Worm (Caenorhabditis elegans) whole organism, young adult: Measurements from ENCODE around the gene F52E4.5.

Source experiments
- C17E4.6 ChIP-seq: fragments of 200-800 bp; sonication (Bioruptor generic); IDR thresholded peaks from 2 replicates; pipeline ENCODE4 v1.3.6; 2022; ENCODE audit warnings: missing genetic modification reagents, missing genetic modification characterization, missing compliant biosample characterization
- D2030.7 ChIP-seq: fragments of 200-800 bp; sonication (Bioruptor generic); IDR thresholded peaks from 2 replicates; pipeline ENCODE4 v1.3.6; 2022; ENCODE audit warnings: missing genetic modification reagents, missing genetic modification characterization, missing compliant biosample characterization
- F33H1.4 ChIP-seq: fragments of 200-800 bp; sonication (Bioruptor generic); IDR thresholded peaks from 2 replicates; pipeline ENCODE4 v1.3.6; 2022; ENCODE audit warnings: missing genetic modification reagents, missing genetic modification characterization, missing compliant biosample characterization
- F39B2.1 ChIP-seq: fragments of 200-800 bp; sonication (Bioruptor generic); IDR thresholded peaks from 2 replicates; pipeline ENCODE4 v1.3.6; 2022; ENCODE audit warnings: missing genetic modification reagents, missing genetic modification characterization, missing compliant biosample characterization
- F49E8.2 ChIP-seq: sonication (generic microtip); optimal IDR thresholded peaks from 3 replicates; lab custom pipeline; 2017; ENCODE audit warnings: missing genetic modification characterization, mild to moderate bottlenecking, missing compliant biosample characterization, antibody characterized with exemption, moderate library complexity; ENCODE audit not compliant: insufficient read depth
- F57A8.1 ChIP-seq: fragments of 200-800 bp; sonication (Bioruptor generic); optimal IDR thresholded peaks from 2 replicates; lab custom pipeline; 2018; ENCODE audit warnings: mild to moderate bottlenecking, missing genetic modification characterization, moderate library complexity, missing compliant biosample characterization
- K11D2.4 ChIP-seq: fragments of 200-800 bp; sonication (Bioruptor generic); IDR thresholded peaks from 2 replicates; pipeline ENCODE4 v1.3.6; 2022; ENCODE audit warnings: missing genetic modification reagents, missing genetic modification characterization, missing compliant biosample characterization
- Y53G8AR.9 ChIP-seq: fragments of 200-800 bp; sonication (Bioruptor generic); conservative IDR thresholded peaks from 2 replicates; pipeline ENCODE4 v1.3.6; 2022; ENCODE audit warnings: missing genetic modification reagents, missing genetic modification characterization, missing compliant biosample characterization
- Y67H2A.10 ChIP-seq: fragments of 200-800 bp; sonication (Bioruptor generic); conservative IDR thresholded peaks from 2 replicates; pipeline ENCODE4 v1.3.6; 2022; ENCODE audit warnings: missing genetic modification reagents, missing genetic modification characterization, missing compliant biosample characterization
- Y95B8A.8 ChIP-seq: fragments of 200-800 bp; sonication (Bioruptor generic); IDR thresholded peaks from 2 replicates; pipeline ENCODE4 v1.3.6; 2022; ENCODE audit warnings: missing genetic modification reagents, missing genetic modification characterization, missing compliant biosample characterization
- ama-1 ChIP-seq, 3 experiments: fragments of 150-350 bp in 1 of 3; sonication (generic microtip) in 2 of 3; optimal IDR thresholded peaks; 2 replicates each; lab custom pipeline; 2014 to 2018; ENCODE audit warnings: missing biosample characterization in 2 of 3, missing genetic modification characterization in 2 of 3, missing genetic modification reagents in 2 of 3
- attf-3 ChIP-seq: fragments of 200-800 bp; sonication (Bioruptor generic); conservative IDR thresholded peaks from 2 replicates; pipeline ENCODE4 v1.3.6; 2022; ENCODE audit warnings: missing genetic modification reagents, missing genetic modification characterization, missing compliant biosample characterization
- bed-1 ChIP-seq: fragments of 200-800 bp; sonication (Bioruptor generic); IDR thresholded peaks from 2 replicates; pipeline ENCODE4 v1.3.6; 2022; ENCODE audit warnings: missing genetic modification reagents, missing genetic modification characterization, missing compliant biosample characterization
- cebp-1 ChIP-seq, 2 experiments: fragments of 200-800 bp in 1 of 2; sonication (Bioruptor generic) in 1 of 2; sonication (generic microtip) in 1 of 2; IDR thresholded peaks in 1 of 2; optimal IDR thresholded peaks in 1 of 2; 2 replicates each; pipeline versions ENCODE4 v1.3.6 to Lab custom; 2017 to 2022; ENCODE audit warnings: missing compliant biosample characterization in 2 of 2, missing genetic modification characterization in 2 of 2, mild to moderate bottlenecking in 1 of 2, missing genetic modification reagents in 1 of 2, moderate library complexity in 1 of 2
- ceh-27 ChIP-seq: fragments of 200-800 bp; sonication (Bioruptor generic); optimal IDR thresholded peaks from 2 replicates; lab custom pipeline; 2018; ENCODE audit warnings: mild to moderate bottlenecking, missing genetic modification characterization, moderate library complexity, missing compliant biosample characterization
- ceh-58 ChIP-seq: fragments of 200-800 bp; sonication (Bioruptor generic); IDR thresholded peaks from 2 replicates; pipeline ENCODE4 v1.3.6; 2022; ENCODE audit warnings: missing genetic modification characterization, missing compliant biosample characterization
- dpff-1 ChIP-seq: sonication (generic microtip); optimal IDR thresholded peaks from 2 replicates; lab custom pipeline; 2017; ENCODE audit warnings: mild to moderate bottlenecking, missing genetic modification characterization, missing compliant biosample characterization
- efl-1 ChIP-seq: fragments of 150-350 bp; optimal IDR thresholded peaks from 2 replicates; lab custom pipeline; 2014; ENCODE audit warnings: missing biosample characterization, missing genetic modification reagents, missing genetic modification characterization
- egl-18 ChIP-seq: fragments of 200-800 bp; sonication (Bioruptor generic); IDR thresholded peaks from 2 replicates; pipeline ENCODE4 v1.3.6; 2022; ENCODE audit warnings: missing genetic modification reagents, missing genetic modification characterization, missing compliant biosample characterization
- egrh-3 ChIP-seq: fragments of 200-800 bp; sonication (Bioruptor generic); IDR thresholded peaks from 2 replicates; pipeline ENCODE4 v1.3.6; 2022; ENCODE audit warnings: missing genetic modification reagents, missing genetic modification characterization, missing compliant biosample characterization
- ets-4 ChIP-seq: fragments of 200-800 bp; sonication (Bioruptor generic); optimal IDR thresholded peaks from 2 replicates; lab custom pipeline; 2018; ENCODE audit warnings: mild to moderate bottlenecking, missing genetic modification characterization, missing compliant biosample characterization
- him-1 ChIP-seq: sonication (generic microtip); optimal IDR thresholded peaks from 2 replicates; lab custom pipeline; 2016; ENCODE audit warnings: missing genotype, missing genetic modification reagents, missing genetic modification characterization, missing compliant biosample characterization
- hlh-12 ChIP-seq: sonication (generic microtip); optimal IDR thresholded peaks from 2 replicates; lab custom pipeline; 2016; ENCODE audit warnings: missing genetic modification characterization, missing compliant biosample characterization
- lag-1 ChIP-seq: fragments of 200-800 bp; sonication (Bioruptor generic); IDR thresholded peaks from 2 replicates; pipeline ENCODE4 v1.3.6; 2022; ENCODE audit warnings: missing genetic modification reagents, missing genetic modification characterization, missing compliant biosample characterization
- let-607 ChIP-seq, 2 experiments: fragments of 200-800 bp in 1 of 2; sonication (Bioruptor generic) in 1 of 2; sonication (generic microtip) in 1 of 2; optimal IDR thresholded peaks; 2 replicates each; lab custom pipeline; 2016 to 2018; ENCODE audit warnings: mild to moderate bottlenecking in 2 of 2, missing compliant biosample characterization in 2 of 2, missing genetic modification characterization in 2 of 2, moderate library complexity in 2 of 2, missing genotype in 1 of 2
- lin-26 ChIP-seq: fragments of 200-800 bp; sonication (Bioruptor generic); IDR thresholded peaks from 2 replicates; pipeline ENCODE4 v1.3.6; 2022; ENCODE audit warnings: missing genetic modification reagents, missing genetic modification characterization, missing compliant biosample characterization
- lir-1 ChIP-seq: fragments of 200-800 bp; sonication (Bioruptor generic); conservative IDR thresholded peaks from 2 replicates; pipeline ENCODE4 v1.3.6; 2022; ENCODE audit warnings: missing genetic modification reagents, missing genetic modification characterization, missing compliant biosample characterization
- lsl-1 ChIP-seq: fragments of 200-800 bp; sonication (Bioruptor generic); optimal IDR thresholded peaks from 2 replicates; lab custom pipeline; 2018; ENCODE audit warnings: mild to moderate bottlenecking, missing genetic modification characterization, moderate library complexity, missing compliant biosample characterization
- madf-6 ChIP-seq: fragments of 200-800 bp; sonication (Bioruptor generic); IDR thresholded peaks from 2 replicates; pipeline ENCODE4 v1.3.6; 2022; ENCODE audit warnings: missing genetic modification reagents, missing genetic modification characterization, missing compliant biosample characterization
- madf-8 ChIP-seq: fragments of 200-800 bp; sonication (Bioruptor generic); conservative IDR thresholded peaks from 2 replicates; pipeline ENCODE4 v1.3.6; 2022; ENCODE audit warnings: missing genetic modification reagents, missing genetic modification characterization, missing compliant biosample characterization
- mcd-1 ChIP-seq: fragments of 200-800 bp; sonication (Bioruptor generic); IDR thresholded peaks from 2 replicates; pipeline ENCODE4 v1.3.6; 2022; ENCODE audit warnings: missing genetic modification reagents, missing genetic modification characterization, missing compliant biosample characterization
- mes-4 ChIP-seq: sonication (generic microtip); optimal IDR thresholded peaks from 2 replicates; lab custom pipeline; 2016; ENCODE audit warnings: missing genotype, missing genetic modification characterization, missing compliant biosample characterization
- nfya-1 ChIP-seq: sonication (generic microtip); optimal IDR thresholded peaks from 2 replicates; lab custom pipeline; 2017; ENCODE audit warnings: antibody characterized with exemption, missing compliant biosample characterization, missing genetic modification characterization, borderline replicate concordance; ENCODE audit not compliant: insufficient read depth
- nfyb-1 ChIP-seq: fragments of 200-800 bp; sonication (Bioruptor generic); IDR thresholded peaks from 2 replicates; pipeline ENCODE4 v1.3.6; 2022; ENCODE audit warnings: missing genetic modification reagents, missing genetic modification characterization, missing compliant biosample characterization
- pha-4 ChIP-seq: fragments of 150-350 bp; sonication (generic microtip); optimal IDR thresholded peaks from 2 replicates; lab custom pipeline; 2014; ENCODE audit warnings: missing biosample characterization, missing genetic modification reagents, missing genetic modification characterization
- repo-1 ChIP-seq: sonication (generic microtip); optimal IDR thresholded peaks from 2 replicates; lab custom pipeline; 2017; ENCODE audit warnings: mild to moderate bottlenecking, missing genetic modification characterization, missing compliant biosample characterization
- sea-2 ChIP-seq: fragments of 200-800 bp; sonication (Bioruptor generic); IDR thresholded peaks from 2 replicates; pipeline ENCODE4 v1.3.6; 2022; ENCODE audit warnings: missing genetic modification characterization, missing compliant biosample characterization
- snpc-1.1 ChIP-seq: sonication (generic microtip); optimal IDR thresholded peaks from 2 replicates; lab custom pipeline; 2017; ENCODE audit warnings: missing genetic modification characterization, mild to moderate bottlenecking, missing compliant biosample characterization, antibody characterized with exemption, moderate library complexity, missing genotype, missing genetic modification reagents; ENCODE audit not compliant: insufficient read depth
- tbp1 ChIP-seq: fragments of 200-800 bp; sonication (Bioruptor generic); optimal IDR thresholded peaks from 2 replicates; lab custom pipeline; 2018; ENCODE audit warnings: mild to moderate bottlenecking, missing genetic modification characterization, missing compliant biosample characterization
- tlf-1 ChIP-seq: fragments of 200-800 bp; sonication (Bioruptor generic); optimal IDR thresholded peaks from 2 replicates; lab custom pipeline; 2018; ENCODE audit warnings: mild to moderate bottlenecking, missing genetic modification characterization, missing compliant biosample characterization
- unc-62 ChIP-seq: fragments of 150-350 bp; optimal IDR thresholded peaks from 2 replicates; lab custom pipeline; 2014; ENCODE audit warnings: missing biosample characterization, missing genetic modification reagents, missing genetic modification characterization
- zfh-2 ChIP-seq: fragments of 200-800 bp; sonication (Bioruptor generic); conservative IDR thresholded peaks from 2 replicates; pipeline ENCODE4 v1.3.6; 2022; ENCODE audit warnings: missing genetic modification reagents, missing genetic modification characterization, missing compliant biosample characterization
- zim-3 ChIP-seq: sonication (generic microtip); optimal IDR thresholded peaks from 2 replicates; lab custom pipeline; 2017; ENCODE audit warnings: mild to moderate bottlenecking, missing genetic modification characterization, moderate library complexity, missing compliant biosample characterization
- ztf-3 ChIP-seq: fragments of 200-800 bp; sonication (Bioruptor generic); optimal IDR thresholded peaks from 2 replicates; lab custom pipeline; 2018; ENCODE audit warnings: mild to moderate bottlenecking, missing genetic modification characterization, missing compliant biosample characterization
- ztf-6 ChIP-seq: fragments of 200-800 bp; sonication (Bioruptor generic); IDR thresholded peaks from 2 replicates; pipeline ENCODE4 v1.3.6; 2022; ENCODE audit warnings: missing genetic modification reagents, missing genetic modification characterization, missing compliant biosample characterization

Gene F52E4.5

DNA sequence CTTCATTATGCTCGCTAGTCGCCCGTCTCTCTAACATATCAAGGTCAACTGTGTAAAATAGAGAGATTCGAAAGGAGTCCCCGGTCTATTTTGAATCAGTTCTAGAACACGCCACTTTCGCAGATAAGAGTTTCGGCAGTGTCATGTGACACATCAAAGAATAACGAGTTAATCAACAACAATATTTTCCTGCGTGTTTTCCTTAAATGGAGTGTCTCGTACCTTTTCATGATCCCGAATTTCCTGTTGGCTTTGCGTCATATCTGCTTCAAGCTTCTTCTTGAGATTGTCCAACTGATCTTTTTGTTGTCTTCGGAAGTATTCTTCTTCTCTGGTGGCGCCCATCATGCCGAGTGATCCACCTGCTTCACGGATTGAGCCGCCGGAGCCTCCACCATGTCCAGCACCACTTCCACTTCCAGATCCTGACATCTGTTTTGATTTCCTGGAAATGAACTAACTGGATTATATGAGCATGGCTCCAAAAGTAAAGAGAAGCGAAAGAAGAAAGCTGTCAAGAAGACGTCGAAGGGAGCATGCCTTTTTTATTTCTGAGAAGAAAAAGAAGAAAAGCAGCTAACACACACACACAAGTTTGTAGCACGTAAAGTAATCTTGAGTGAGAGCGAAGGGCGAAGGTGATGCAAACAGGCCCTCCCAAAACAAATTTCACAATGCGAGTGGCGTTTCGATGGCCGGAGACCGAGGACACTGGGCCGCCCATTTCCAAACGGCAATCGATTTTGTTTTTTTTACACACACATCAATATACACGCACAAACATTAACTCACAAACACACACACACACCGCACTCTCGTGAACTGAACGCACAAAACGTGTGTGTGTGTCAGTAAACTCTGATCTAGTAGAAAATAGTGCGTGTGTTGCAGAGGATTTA, 28.2 kb upstream of the F52E4.5 start (continued):
- no peak for TF ChIP-seq attf-3 (GFP tag; lab: Robert Waterston, UW)
- TF ChIP-seq dpff-1 (tag; lab: Kevin White, UChicago), result no peak
- TF ChIP-seq snpc-1.1 (tag; lab: Kevin White, UChicago), result no peak
- TF ChIP-seq F57A8.1 (GFP tag; lab: Kevin White, UChicago), result no peak
- no peak for TF ChIP-seq Y95B8A.8 (GFP tag; lab: Robert Waterston, UW)
- TF ChIP-seq ama-1 (optimal IDR thresholded peaks at IDR 0.05; lab: Kevin White, UChicago), result peak; percentile 83
- no peak for TF ChIP-seq ama-1 (GFP tag; optimal IDR thresholded peaks at IDR 0.05; lab: Kevin White, UChicago)
- no peak for TF ChIP-seq lsl-1
- TF ChIP-seq sea-2 (GFP tag; lab: Robert Waterston, UW), result no peak
- no peak for TF ChIP-seq F39B2.1
- no peak for TF ChIP-seq hlh-12 (tag; lab: Kevin White, UChicago)
- peak; percentile 25; the same call in 1 of the 2 replicates for TF ChIP-seq mcd-1 (GFP tag; lab: Robert Waterston, UW)
- TF ChIP-seq tlf-1, result peak; percentile 22
- no peak for TF ChIP-seq him-1 (tag; lab: Kevin White, UChicago)
- no peak for TF ChIP-seq repo-1 (tag; lab: Kevin White, UChicago)
- peak; percentile 22 for TF ChIP-seq zim-3 (tag; lab: Kevin White, UChicago)
- peak; percentile 59 for TF ChIP-seq zfh-2
- TF ChIP-seq nfya-1 (tag; lab: Kevin White, UChicago), result no peak
- no peak for TF ChIP-seq C17E4.6 (GFP tag; lab: Robert Waterston, UW)
- no peak for TF ChIP-seq tbp1 (GFP tag; lab: Kevin White, UChicago)
- TF ChIP-seq nfyb-1 (GFP tag; lab: Robert Waterston, UW), result no peak; the same call in 1 of the 2 replicates
- TF ChIP-seq unc-62 (GFP tag; lab: Kevin White, UChicago), result no peak
- no peak for TF ChIP-seq ceh-27 (GFP tag; lab: Kevin White, UChicago)
- no peak for TF ChIP-seq ztf-3 (GFP tag; lab: Kevin White, UChicago)
- TF ChIP-seq lir-1 (GFP tag; lab: Robert Waterston, UW), result peak; percentile 26; the same call in 1 of the 2 replicates
- no peak for TF ChIP-seq pha-4 (tag; lab: Kevin White, UChicago)
- no peak for TF ChIP-seq F33H1.4 (GFP tag; lab: Robert Waterston, UW)
- no peak for TF ChIP-seq Y67H2A.10 (GFP tag; lab: Robert Waterston, UW)
- peak; percentile 58 for TF ChIP-seq Y53G8AR.9 (GFP tag; lab: Robert Waterston, UW)
- TF ChIP-seq madf-6, result no peak
- TF ChIP-seq ztf-6 (GFP tag; lab: Robert Waterston, UW), result no peak
- TF ChIP-seq let-607 (tag; optimal IDR thresholded peaks at IDR 0.05; lab: Kevin White, UChicago), result no peak
- no peak for TF ChIP-seq madf-8
- no peak for TF ChIP-seq ets-4 (GFP tag; lab: Kevin White, UChicago)
- TF ChIP-seq egl-18 (GFP tag; lab: Robert Waterston, UW), result no peak
- no peak for TF ChIP-seq ceh-58
- TF ChIP-seq D2030.7 (GFP tag; lab: Robert Waterston, UW), result no peak
- TF ChIP-seq lin-26, result peak; percentile 35; the same call in 1 of the 2 replicates
- no peak for TF ChIP-seq egrh-3 (GFP tag; lab: Robert Waterston, UW)
- no peak for TF ChIP-seq lag-1 (GFP tag; lab: Robert Waterston, UW)
- TF ChIP-seq cebp-1 (GFP tag; IDR thresholded peaks at IDR 0.05; lab: Robert Waterston, UW), result peak; percentile 48; the same call in 1 of the 2 replicates
- TF ChIP-seq cebp-1 (tag; optimal IDR thresholded peaks at IDR 0.05; lab: Kevin White, UChicago), result peak; percentile 75
- no peak for TF ChIP-seq F49E8.2
- TF ChIP-seq mes-4 (tag; lab: Kevin White, UChicago), result no peak
- TF ChIP-seq efl-1 (GFP tag; lab: Kevin White, UChicago), result no peak
- no peak; the same call in none of the 2 replicates for TF ChIP-seq K11D2.4 (GFP tag; lab: Robert Waterston, UW)
- no peak for TF ChIP-seq bed-1 (GFP tag; lab: Robert Waterston, UW)
